Fruit fly (Drosophila melanogaster) whole organism, pupa: ENCODE data around the gene Oatp33Ea.

Experiments used
- CG10348 ChIP-seq: fragments of 200-800 bp; sonication (Bioruptor generic); IDR thresholded peaks from 2 replicates; pipeline ENCODE4 v1.3.6; 2022; ENCODE audit warnings: missing biosample characterization, missing genetic modification characterization
- CG12605 ChIP-seq: fragments of 200-800 bp; sonication (Bioruptor generic); IDR thresholded peaks from 2 replicates; pipeline ENCODE4 v1.3.6; 2022; ENCODE audit warnings: missing biosample characterization, missing genetic modification characterization
- CG13204 ChIP-seq: fragments of 200-800 bp; sonication (Bioruptor generic); optimal IDR thresholded peaks from 2 replicates; lab custom pipeline; 2018; ENCODE audit warnings: missing biosample characterization, mild to moderate bottlenecking, missing genetic modification characterization, moderate library complexity
- CG14655 ChIP-seq: fragments of 200-800 bp; sonication (Bioruptor generic); optimal IDR thresholded peaks from 3 replicates; lab custom pipeline; 2017; ENCODE audit warnings: mild to moderate bottlenecking, missing biosample characterization, missing genetic modification reagents, missing genetic modification characterization
- CG15710 ChIP-seq: fragments of 200-800 bp; sonication (Bioruptor generic); optimal IDR thresholded peaks from 2 replicates; lab custom pipeline; 2018; ENCODE audit warnings: missing biosample characterization, mild to moderate bottlenecking, missing genetic modification characterization, moderate library complexity
- CG17806 ChIP-seq: fragments of 200-800 bp; sonication (Bioruptor generic); optimal IDR thresholded peaks from 2 replicates; lab custom pipeline; 2018; ENCODE audit warnings: missing biosample characterization, mild to moderate bottlenecking, missing genetic modification characterization, moderate library complexity
- CG32121 ChIP-seq: fragments of 200-800 bp; sonication (Bioruptor generic); IDR thresholded peaks from 2 replicates; pipeline ENCODE4 v1.3.6; 2022; ENCODE audit warnings: missing biosample characterization, missing genetic modification characterization
- CG34367 ChIP-seq: fragments of 200-800 bp; sonication (Bioruptor generic); optimal IDR thresholded peaks from 2 replicates; lab custom pipeline; 2018; ENCODE audit warnings: missing biosample characterization, mild to moderate bottlenecking, missing genetic modification characterization
- CG4496 ChIP-seq: fragments of 200-800 bp; sonication (Bioruptor generic); IDR thresholded peaks from 3 replicates; pipeline ENCODE4 v1.3.6; 2022; ENCODE audit warnings: missing biosample characterization, missing genetic modification characterization
- CG8159 ChIP-seq: fragments of 200-800 bp; sonication (Bioruptor generic); optimal IDR thresholded peaks from 3 replicates; lab custom pipeline; 2018; ENCODE audit warnings: missing biosample characterization, mild to moderate bottlenecking, missing genetic modification characterization, moderate library complexity
- CG8301 ChIP-seq: fragments of 200-800 bp; sonication (Bioruptor generic); optimal IDR thresholded peaks from 2 replicates; lab custom pipeline; 2018; ENCODE audit warnings: missing biosample characterization, mild to moderate bottlenecking, missing genetic modification characterization
- CG9948 ChIP-seq: fragments of 200-800 bp; sonication (Bioruptor generic); optimal IDR thresholded peaks from 2 replicates; lab custom pipeline; 2018; ENCODE audit warnings: missing biosample characterization, mild to moderate bottlenecking, missing genetic modification characterization, moderate library complexity
- D1 ChIP-seq: fragments of 200-800 bp; sonication (Bioruptor generic); optimal IDR thresholded peaks from 2 replicates; lab custom pipeline; 2018; ENCODE audit warnings: missing biosample characterization, mild to moderate bottlenecking, missing genetic modification characterization, moderate library complexity
- EcR ChIP-seq: fragments of 200-800 bp; sonication (Bioruptor generic); optimal IDR thresholded peaks from 3 replicates; lab custom pipeline; 2019; ENCODE audit warnings: missing biosample characterization, missing genetic modification characterization, mild to moderate bottlenecking, moderate library complexity, missing genetic modification reagents
- Ets98B ChIP-seq: fragments of 200-800 bp; sonication (Bioruptor generic); IDR thresholded peaks from 2 replicates; pipeline ENCODE4 v1.3.6; 2022; ENCODE audit warnings: missing biosample characterization, missing genetic modification characterization
- Pif1A ChIP-seq: fragments of 200-800 bp; sonication (Bioruptor generic); optimal IDR thresholded peaks from 3 replicates; lab custom pipeline; 2016; ENCODE audit warnings: missing biosample characterization, missing genetic modification characterization
- Pif1B ChIP-seq: fragments of 200-800 bp; sonication (Bioruptor generic); optimal IDR thresholded peaks from 3 replicates; lab custom pipeline; 2016; ENCODE audit warnings: missing biosample characterization, missing genetic modification characterization
- Snoo ChIP-seq: fragments of 200-800 bp; sonication (Bioruptor generic); optimal IDR thresholded peaks from 3 replicates; lab custom pipeline; 2017; ENCODE audit warnings: missing biosample characterization, mild to moderate bottlenecking, missing genetic modification characterization, inconsistent platforms
- fd96Ca ChIP-seq: fragments of 200-800 bp; sonication (Bioruptor generic); IDR thresholded peaks from 3 replicates; pipeline ENCODE4 v1.3.6; 2022; ENCODE audit warnings: missing biosample characterization, missing genetic modification characterization
- gl ChIP-seq: fragments of 200-800 bp; sonication (Bioruptor generic); optimal IDR thresholded peaks from 2 replicates; lab custom pipeline; 2018; ENCODE audit warnings: missing biosample characterization, mild to moderate bottlenecking, missing genetic modification characterization
- rn ChIP-seq: fragments of 200-800 bp; sonication (Bioruptor generic); IDR thresholded peaks from 2 replicates; pipeline ENCODE4 v1.3.6; 2022; ENCODE audit warnings: missing biosample characterization, missing genetic modification characterization

The Oatp33Ea gene

dm6 chr2L:12415485-12416137 is 30.1 kb downstream of the Oatp33Ea start:
- TF ChIP-seq Ets98B (GFP tag; lab: Robert Waterston, UW) (no peak), CG12605 (GFP tag; lab: Robert Waterston, UW) (no peak), Snoo (tag; lab: Kevin White, UChicago) (peak; percentile 15), EcR (GFP tag; lab: Kevin White, UChicago) (no peak), CG14655 (GFP tag; lab: Kevin White, UChicago) (no peak), gl (tag; lab: Kevin White, UChicago) (no peak), CG4496 (GFP tag; lab: Robert Waterston, UW) (no peak), CG8159 (tag; lab: Kevin White, UChicago) (peak; percentile 19)

dm6 chr2L:12413899-12414298 is 31.8 kb downstream of the Oatp33Ea start:
- no peak for TF ChIP-seq CG9948 (tag; lab: Kevin White, UChicago)
- TF ChIP-seq D1, result no peak
- TF ChIP-seq CG12605 (GFP tag; lab: Robert Waterston, UW), result no peak
- no peak for TF ChIP-seq CG4496 (GFP tag; lab: Robert Waterston, UW)
- TF ChIP-seq gl (tag; lab: Kevin White, UChicago), result no peak
- no peak for TF ChIP-seq Pif1B (GFP tag; lab: Kevin White, UChicago)
- TF ChIP-seq CG14655 (GFP tag; lab: Kevin White, UChicago), result peak; percentile 17
- TF ChIP-seq CG34367 (tag; lab: Kevin White, UChicago), result no peak
- peak; percentile 16 for TF ChIP-seq CG8159 (tag; lab: Kevin White, UChicago)
- TF ChIP-seq CG10348 (GFP tag; lab: Robert Waterston, UW), result no peak
- TF ChIP-seq CG15710 (tag; lab: Kevin White, UChicago), result peak; percentile 1
- TF ChIP-seq Ets98B (GFP tag; lab: Robert Waterston, UW), result no peak
- peak; percentile 18 for TF ChIP-seq CG8301

DNA sequence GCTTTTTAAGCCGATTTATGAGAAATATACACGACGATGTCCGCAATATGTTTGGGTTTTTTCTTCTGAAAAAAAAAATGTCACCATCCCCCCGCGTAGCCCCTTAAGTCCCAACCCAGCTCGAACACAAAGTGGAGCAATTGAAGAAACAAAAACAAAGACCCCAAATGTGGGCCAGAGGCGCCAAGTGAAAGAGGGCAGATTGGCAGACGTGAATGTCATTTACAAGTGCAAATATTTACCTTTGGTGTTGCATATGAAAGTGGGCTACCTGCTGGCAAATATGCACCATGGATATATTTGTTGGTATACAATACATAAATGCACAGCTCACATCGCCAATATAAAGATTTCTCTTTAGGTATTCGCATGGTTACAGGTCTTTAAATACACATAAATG is 35.0 kb downstream of the Oatp33Ea start:
- TF ChIP-seq CG4496 (GFP tag; lab: Robert Waterston, UW) (0 out of 3 replicates have a peak, but pooled peaks have one; percentile 8), CG34367 (tag; lab: Kevin White, UChicago) (no peak), CG10348 (GFP tag; lab: Robert Waterston, UW) (no peak)
- TF ChIP-seq, all 21 proteins: peak for 1

DNA sequence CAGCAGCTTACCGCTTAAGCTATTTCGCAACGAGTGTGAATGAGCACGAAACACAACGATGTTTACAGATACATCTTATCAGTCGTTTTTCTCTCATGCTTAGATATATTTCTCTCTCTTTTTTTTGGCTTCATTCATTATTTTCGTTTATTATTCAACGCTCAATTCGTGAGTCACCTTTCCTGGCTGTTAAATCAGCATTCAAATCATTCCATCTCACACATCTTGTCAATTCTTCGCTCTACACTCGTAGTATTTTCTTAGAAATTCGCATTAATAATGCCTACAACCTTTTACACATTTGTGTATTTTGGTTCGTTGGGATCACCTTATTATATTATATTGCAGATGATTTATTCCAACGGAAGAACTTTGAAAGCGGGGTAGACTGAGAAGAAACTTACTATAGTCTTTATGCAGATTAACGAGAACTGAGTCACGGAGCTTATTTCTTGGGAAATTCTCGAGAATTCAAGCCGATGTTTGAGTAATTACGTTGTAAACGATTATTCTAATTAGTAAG is 41.1 kb downstream of the Oatp33Ea start:
- TF ChIP-seq CG8301, result no peak
- TF ChIP-seq EcR (GFP tag; lab: Kevin White, UChicago), result no peak
- TF ChIP-seq CG15710 (tag; lab: Kevin White, UChicago), result no peak
- TF ChIP-seq CG9948 (tag; lab: Kevin White, UChicago), result no peak
- no peak for TF ChIP-seq Snoo (tag; lab: Kevin White, UChicago)
- TF ChIP-seq rn, result no peak
- no peak for TF ChIP-seq CG17806 (tag; lab: Kevin White, UChicago)
- no peak for TF ChIP-seq CG12605 (GFP tag; lab: Robert Waterston, UW)
- TF ChIP-seq CG8159 (tag; lab: Kevin White, UChicago), result no peak
- TF ChIP-seq Pif1A (GFP tag; lab: Kevin White, UChicago), result no peak
- no peak for TF ChIP-seq CG14655 (GFP tag; lab: Kevin White, UChicago)
- TF ChIP-seq CG4496 (GFP tag; lab: Robert Waterston, UW), result no peak
- TF ChIP-seq fd96Ca (GFP tag; lab: Robert Waterston, UW), result no peak
- no peak for TF ChIP-seq CG10348 (GFP tag; lab: Robert Waterston, UW)
- TF ChIP-seq D1, result no peak
- TF ChIP-seq gl (tag; lab: Kevin White, UChicago), result no peak
- TF ChIP-seq CG32121, result no peak

- TF ChIP-seq CG9948 (tag; lab: Kevin White, UChicago) (no peak), fd96Ca (GFP tag; lab: Robert Waterston, UW) (no peak), CG4496 (GFP tag; lab: Robert Waterston, UW) (no peak), EcR (GFP tag; lab: Kevin White, UChicago) (no peak), CG15710 (tag; lab: Kevin White, UChicago) (no peak), CG13204 (GFP tag; lab: Kevin White, UChicago) (no peak), gl (tag; lab: Kevin White, UChicago) (no peak)
These were observed 47.8 kb downstream of the Oatp33Ea start, which contains the start of gene Pkd2 for dm6 chr2L:12397974-12398373. Gene Pkd2, plus strand, starts transcription at chr2L:12398274.

DNA sequence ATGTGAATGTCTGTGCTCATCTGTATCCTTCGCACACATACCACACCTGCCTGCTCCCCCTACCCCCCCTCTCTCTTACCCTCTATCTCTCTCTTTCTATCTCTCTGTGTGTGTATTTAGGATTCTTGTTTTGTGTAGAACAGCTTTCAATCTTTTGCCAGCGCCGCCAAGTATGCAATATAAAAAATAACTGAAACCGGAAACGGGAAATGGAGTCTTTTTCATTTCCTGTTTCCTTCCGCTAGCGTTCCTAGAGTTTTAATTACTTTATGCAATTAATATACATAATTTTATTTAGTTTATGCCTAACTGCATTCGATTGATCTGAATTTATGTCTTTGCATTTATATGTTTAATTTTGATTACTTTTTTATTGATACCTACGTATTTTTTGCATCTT is 53.3 kb downstream of the Oatp33Ea start:
- TF ChIP-seq CG8159 (tag; lab: Kevin White, UChicago), result no peak
- no peak for TF ChIP-seq fd96Ca (GFP tag; lab: Robert Waterston, UW)
- TF ChIP-seq EcR (GFP tag; lab: Kevin White, UChicago), result no peak
- no peak for TF ChIP-seq Pif1B (GFP tag; lab: Kevin White, UChicago)
- TF ChIP-seq CG32121, result no peak
- TF ChIP-seq CG10348 (GFP tag; lab: Robert Waterston, UW), result no peak
- no peak for TF ChIP-seq CG13204 (GFP tag; lab: Kevin White, UChicago)
